Worm (Caenorhabditis elegans) whole organism, L3 larva: ENCODE results near the gene K01D12.20.

ENCODE experiments used
- ama-1 ChIP-seq: fragments of 150-350 bp; optimal IDR thresholded peaks from 2 replicates; lab custom pipeline; 2018
- egl-27 ChIP-seq: sonication (generic microtip); optimal IDR thresholded peaks from 4 replicates; lab custom pipeline; 2017; ENCODE audit warnings: missing biosample characterization, missing genetic modification reagents, missing genetic modification characterization
- fos-1 ChIP-seq: fragments of 150-350 bp; optimal IDR thresholded peaks from 2 replicates; lab custom pipeline; 2014; ENCODE audit warnings: missing biosample characterization, missing genetic modification characterization
- nfya-1 ChIP-seq: sonication (generic microtip); optimal IDR thresholded peaks from 2 replicates; lab custom pipeline; 2017; ENCODE audit warnings: missing genetic modification characterization, mild to moderate bottlenecking, missing compliant biosample characterization, antibody characterized with exemption, moderate library complexity; ENCODE audit not compliant: insufficient read depth
- nhr-237 ChIP-seq: fragments of 150-350 bp; optimal IDR thresholded peaks from 2 replicates; lab custom pipeline; 2014; ENCODE audit warnings: missing biosample characterization, missing genetic modification characterization
- ztf-11 ChIP-seq: fragments of 150-350 bp; optimal IDR thresholded peaks from 2 replicates; lab custom pipeline; 2014; ENCODE audit warnings: missing biosample characterization, missing genetic modification characterization

ce11 chrV:12410416-12411001, 9.9 kb upstream of the K01D12.20 start, which contains the start of gene hrg-2:
- TF ChIP-seq egl-27 (tag; lab: Kevin White, UChicago), result no peak
- no peak for TF ChIP-seq nhr-237 (tag; lab: Kevin White, UChicago)
- no peak for TF ChIP-seq fos-1 (tag; lab: Kevin White, UChicago)
- TF ChIP-seq nfya-1 (tag; lab: Kevin White, UChicago), result no peak
- TF ChIP-seq ztf-11, result no peak
- no peak for TF ChIP-seq ama-1 (lab: Kevin White, UChicago)
